Fruit fly (Drosophila melanogaster): ENCODE data around the gene CheB38b.

DNA sequence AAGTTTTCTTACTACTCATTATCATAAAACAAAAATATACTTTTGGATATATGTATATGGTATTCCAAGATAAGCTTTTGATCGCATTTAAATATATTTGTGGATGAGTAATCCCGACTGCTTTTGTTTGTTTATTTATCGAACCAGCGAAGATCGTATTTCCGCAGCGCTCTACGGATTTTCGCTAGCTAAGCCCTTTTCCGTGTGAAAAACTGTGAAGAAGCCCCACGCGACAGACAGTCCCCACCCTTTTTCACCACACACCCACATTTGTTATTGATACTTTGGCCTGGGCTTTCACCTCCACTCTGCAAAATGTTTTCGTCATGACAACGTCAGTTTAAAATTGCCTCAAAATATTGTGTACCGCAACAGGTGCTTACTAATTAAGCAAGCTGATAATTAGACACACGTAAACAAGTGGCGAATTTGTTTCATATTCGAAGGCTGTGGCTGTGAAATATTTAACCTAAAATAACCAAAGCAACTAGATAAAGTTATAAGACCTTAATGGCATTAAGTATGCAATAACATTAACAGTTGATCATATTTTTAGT, 24.0 kb downstream of the CheB38b start:
- TF ChIP-seq EcR (GFP tag; optimal IDR thresholded peaks at IDR 0.05) (no peak), CG14655 (GFP tag; optimal IDR thresholded peaks at IDR 0.05) (no peak), CG10348 (GFP tag; IDR thresholded peaks at IDR 0.05) (no peak), CG32121 (GFP tag; IDR thresholded peaks at IDR 0.05) (no peak), CG34367 (tag; optimal IDR thresholded peaks at IDR 0.05) (no peak), fd96Ca (GFP tag; IDR thresholded peaks at IDR 0.05) (no peak), Snoo (tag; optimal IDR thresholded peaks at IDR 0.05) (no peak), CG4496 (GFP tag; IDR thresholded peaks at IDR 0.05) (no peak), CG13204 (GFP tag; optimal IDR thresholded peaks at IDR 0.05) (no peak), gl (tag; optimal IDR thresholded peaks at IDR 0.05) (no peak), CG17806 (tag; optimal IDR thresholded peaks at IDR 0.05) (no peak), Ets98B (GFP tag; IDR thresholded peaks at IDR 0.05) (no peak), CG12605 (GFP tag; IDR thresholded peaks at IDR 0.05) (no peak), D1 (tag; optimal IDR thresholded peaks at IDR 0.05) (no peak)

Data from whole organism, pupa.